Fruit fly (Drosophila melanogaster) whole organism, embryonic: ENCODE data around the gene RpL36.
A peak's percentile ranks its signal among the peaks of the same experiment; 100 is the strongest.

ENCODE experiments used
- Antp ChIP-seq: fragments of 200-800 bp; sonication (Bioruptor generic); optimal IDR thresholded peaks from 3 replicates; lab custom pipeline; 2016; ENCODE audit warnings: missing biosample characterization, missing genetic modification characterization
- CG10147 ChIP-seq: fragments of 200-800 bp; sonication (Bioruptor generic); optimal IDR thresholded peaks from 2 replicates; lab custom pipeline; 2019; ENCODE audit warnings: missing biosample characterization, mild to moderate bottlenecking, missing genetic modification characterization, moderate library complexity
- CG10209 ChIP-seq: fragments of 200-800 bp; sonication (Bioruptor generic); optimal IDR thresholded peaks from 3 replicates; lab custom pipeline; 2017; ENCODE audit warnings: missing biosample characterization, mild to moderate bottlenecking, missing genetic modification characterization, missing genetic modification reagents
- CG12219 ChIP-seq: fragments of 200-800 bp; sonication (Bioruptor generic); optimal IDR thresholded peaks from 3 replicates; lab custom pipeline; 2018; ENCODE audit warnings: missing biosample characterization, mild to moderate bottlenecking, missing genetic modification characterization
- CG13424 ChIP-seq: fragments of 200-800 bp; sonication (Bioruptor generic); optimal IDR thresholded peaks from 2 replicates; lab custom pipeline; 2019; ENCODE audit warnings: missing biosample characterization, mild to moderate bottlenecking, missing genetic modification characterization, moderate library complexity
- CG14667 ChIP-seq: fragments of 200-800 bp; sonication (Bioruptor generic); IDR thresholded peaks from 2 replicates; pipeline ENCODE4 v1.3.6; 2022; ENCODE audit warnings: missing biosample characterization, missing genetic modification characterization
- CG15479 ChIP-seq: fragments of 200-800 bp; sonication (Bioruptor generic); optimal IDR thresholded peaks from 3 replicates; lab custom pipeline; 2019; ENCODE audit warnings: missing biosample characterization, mild to moderate bottlenecking, missing genetic modification characterization, moderate library complexity
- CG16815 ChIP-seq: fragments of 200-800 bp; sonication (Bioruptor generic); optimal IDR thresholded peaks from 3 replicates; lab custom pipeline; 2017; ENCODE audit warnings: missing biosample characterization, mild to moderate bottlenecking, missing genetic modification characterization
- CG17568 ChIP-seq: fragments of 200-800 bp; sonication (Bioruptor generic); optimal IDR thresholded peaks from 2 replicates; lab custom pipeline; 2018; ENCODE audit warnings: missing biosample characterization, mild to moderate bottlenecking, missing genetic modification characterization, moderate library complexity
- CG18476 ChIP-seq: fragments of 200-800 bp; sonication (Bioruptor generic); optimal IDR thresholded peaks from 2 replicates; lab custom pipeline; 2016; ENCODE audit warnings: missing biosample characterization, mild to moderate bottlenecking, missing genetic modification characterization
- CG2202 ChIP-seq: fragments of 200-800 bp; sonication (Bioruptor generic); optimal IDR thresholded peaks from 2 replicates; lab custom pipeline; 2018; ENCODE audit warnings: missing biosample characterization, mild to moderate bottlenecking, missing genetic modification characterization
- CG31441 ChIP-seq: fragments of 200-800 bp; sonication (Bioruptor generic); IDR thresholded peaks from 2 replicates; pipeline ENCODE4 v1.3.6; 2022; ENCODE audit warnings: missing biosample characterization, missing genetic modification characterization
- CG3995 ChIP-seq: fragments of 200-800 bp; sonication (Bioruptor generic); optimal IDR thresholded peaks from 3 replicates; lab custom pipeline; 2016; ENCODE audit warnings: missing biosample characterization, missing genetic modification characterization
- CG4282 ChIP-seq: fragments of 200-800 bp; sonication (Bioruptor generic); optimal IDR thresholded peaks from 2 replicates; lab custom pipeline; 2016; ENCODE audit warnings: missing biosample characterization, missing genetic modification characterization
- CG4617 ChIP-seq: fragments of 200-800 bp; sonication (Bioruptor generic); optimal IDR thresholded peaks from 3 replicates; lab custom pipeline; 2016; ENCODE audit warnings: missing biosample characterization, missing genetic modification characterization, borderline replicate concordance
- CG6689 ChIP-seq: fragments of 200-800 bp; sonication (Bioruptor generic); IDR thresholded peaks from 2 replicates; pipeline ENCODE4 v1.3.6; 2022; ENCODE audit warnings: missing biosample characterization, missing genetic modification characterization
- CG6813 ChIP-seq: fragments of 200-800 bp; sonication (Bioruptor generic); optimal IDR thresholded peaks from 2 replicates; lab custom pipeline; 2017; ENCODE audit warnings: missing biosample characterization, missing genetic modification characterization, mild to moderate bottlenecking, moderate library complexity, missing genetic modification reagents
- CG7745 ChIP-seq: fragments of 200-800 bp; sonication (Bioruptor generic); optimal IDR thresholded peaks from 2 replicates; lab custom pipeline; 2018; ENCODE audit warnings: missing biosample characterization, mild to moderate bottlenecking, missing genetic modification characterization, moderate library complexity
- CG9817 ChIP-seq: fragments of 200-800 bp; sonication (Bioruptor generic); optimal IDR thresholded peaks from 2 replicates; lab custom pipeline; 2018; ENCODE audit warnings: missing biosample characterization, mild to moderate bottlenecking, missing genetic modification characterization, moderate library complexity
- CrebB ChIP-seq: fragments of 200-800 bp; sonication (Bioruptor generic); optimal IDR thresholded peaks from 3 replicates; lab custom pipeline; 2018; ENCODE audit warnings: missing biosample characterization, mild to moderate bottlenecking, missing genetic modification characterization
- Doc3 ChIP-seq: fragments of 200-800 bp; sonication (Bioruptor generic); IDR thresholded peaks from 3 replicates; pipeline ENCODE4 v1.3.6; 2022; ENCODE audit warnings: missing biosample characterization, missing genetic modification characterization; ENCODE audit not compliant: partially characterized antibody
- E2f2 ChIP-seq: fragments of 200-800 bp; sonication (Bioruptor generic); IDR thresholded peaks from 2 replicates; pipeline ENCODE4 v1.3.6; 2022; ENCODE audit warnings: missing biosample characterization, missing genetic modification characterization
- Eip74EF ChIP-seq, 2 experiments: fragments of 200-800 bp in 1 of 2; fragments of >200 bp in 1 of 2; sonication (Bioruptor generic) in 1 of 2; optimal IDR thresholded peaks; 2 replicates each; lab custom pipeline; 2017 to 2019; ENCODE audit warnings: missing biosample characterization in 2 of 2, missing genetic modification characterization in 2 of 2, mild to moderate bottlenecking in 1 of 2, moderate library complexity in 1 of 2
- Hr51 ChIP-seq, 2 experiments: fragments of 200-800 bp; sonication (Bioruptor generic); optimal IDR thresholded peaks; 2 replicates in 1 of 2; 3 replicates in 1 of 2; lab custom pipeline; 2016 to 2018; ENCODE audit warnings: missing biosample characterization in 2 of 2, missing genetic modification characterization in 2 of 2, mild to moderate bottlenecking in 1 of 2, moderate library complexity in 1 of 2
- Med ChIP-seq: fragments of 200-800 bp; sonication (Bioruptor generic); peaks from one replicate; lab custom pipeline; 2016; ENCODE audit warnings: missing biosample characterization, missing genetic modification characterization, mild to moderate bottlenecking, inconsistent platforms, moderate library complexity
- NFAT ChIP-seq: fragments of 200-800 bp; sonication (Bioruptor generic); IDR thresholded peaks from 2 replicates; pipeline ENCODE4 v1.3.6; 2022; ENCODE audit warnings: missing biosample characterization, missing genetic modification characterization
- Ptx1 ChIP-seq: fragments of 200-800 bp; sonication (Bioruptor generic); IDR thresholded peaks from 2 replicates; pipeline ENCODE4 v1.3.6; 2022; ENCODE audit warnings: missing biosample characterization, missing genetic modification characterization
- Sox102F ChIP-seq: fragments of 200-800 bp; sonication (Bioruptor generic); optimal IDR thresholded peaks from 2 replicates; lab custom pipeline; 2018; ENCODE audit warnings: missing biosample characterization, mild to moderate bottlenecking, missing genetic modification characterization, moderate library complexity
- abd-A ChIP-seq: fragments of 200-800 bp; sonication (Bioruptor generic); optimal IDR thresholded peaks from 3 replicates; lab custom pipeline; 2019; ENCODE audit warnings: missing biosample characterization, mild to moderate bottlenecking, missing genetic modification characterization, moderate library complexity
- aop ChIP-seq: fragments of 200-800 bp; sonication (Bioruptor generic); IDR thresholded peaks from 2 replicates; pipeline ENCODE4 v1.3.6; 2022; ENCODE audit warnings: missing biosample characterization, missing genetic modification characterization
- cas ChIP-seq: fragments of 200-800 bp; sonication (Bioruptor generic); IDR thresholded peaks from 2 replicates; pipeline ENCODE4 v1.3.6; 2022; ENCODE audit warnings: missing biosample characterization, missing genetic modification characterization
- chm ChIP-seq: fragments of 200-800 bp; sonication (Bioruptor generic); IDR thresholded peaks from 2 replicates; pipeline ENCODE4 v1.3.6; 2022; ENCODE audit warnings: missing biosample characterization, missing genetic modification characterization
- dmrt99B ChIP-seq: fragments of 200-800 bp; sonication (Bioruptor generic); optimal IDR thresholded peaks from 2 replicates; lab custom pipeline; 2018; ENCODE audit warnings: missing biosample characterization, mild to moderate bottlenecking, missing genetic modification characterization, moderate library complexity
- fru ChIP-seq: fragments of >200 bp; optimal IDR thresholded peaks from 2 replicates; lab custom pipeline; 2017
- hb ChIP-seq: fragments of 200-800 bp; sonication (Bioruptor generic); IDR thresholded peaks from 3 replicates; pipeline ENCODE4 v1.3.6; 2022; ENCODE audit warnings: missing biosample characterization, missing genetic modification characterization; ENCODE audit not compliant: partially characterized antibody
- insv ChIP-seq, 2 experiments: fragments of 200-800 bp; sonication (Bioruptor generic); optimal IDR thresholded peaks; 3 replicates each; lab custom pipeline; 2016 to 2018; ENCODE audit warnings: missing biosample characterization in 2 of 2, missing genetic modification characterization in 2 of 2
- inv ChIP-seq: fragments of 200-800 bp; sonication (Bioruptor generic); IDR thresholded peaks from 2 replicates; pipeline ENCODE4 v1.3.6; 2022; ENCODE audit warnings: missing biosample characterization, missing genetic modification characterization; ENCODE audit not compliant: partially characterized antibody
- kay ChIP-seq: fragments of 200-800 bp; sonication (Bioruptor generic); optimal IDR thresholded peaks from 2 replicates; lab custom pipeline; 2016; ENCODE audit warnings: missing biosample characterization, missing genetic modification characterization
- lola ChIP-seq, 3 experiments: fragments of >200 bp in 2 of 3; fragments of 200-800 bp in 1 of 3; sonication (Bioruptor generic) in 1 of 3; optimal IDR thresholded peaks; 2 replicates each; lab custom pipeline; 2017 to 2019; ENCODE audit warnings: missing biosample characterization in 3 of 3, missing genetic modification characterization in 3 of 3, mild to moderate bottlenecking in 1 of 3, moderate library complexity in 1 of 3
- nerfin-2 ChIP-seq: fragments of 200-800 bp; sonication (Bioruptor generic); IDR thresholded peaks from 2 replicates; pipeline ENCODE4 v1.3.6; 2022; ENCODE audit warnings: missing biosample characterization, missing genetic modification characterization; ENCODE audit not compliant: partially characterized antibody
- sens ChIP-seq: fragments of 200-800 bp; sonication (Bioruptor generic); peaks from one replicate; lab custom pipeline; 2016; ENCODE audit warnings: missing biosample characterization, missing genetic modification characterization
- shn ChIP-seq: fragments of 200-800 bp; sonication (Bioruptor generic); optimal IDR thresholded peaks from 3 replicates; lab custom pipeline; 2016; ENCODE audit warnings: missing biosample characterization, missing genetic modification characterization
- tap ChIP-seq: fragments of 200-800 bp; optimal IDR thresholded peaks from 3 replicates; lab custom pipeline; 2019; ENCODE audit warnings: missing biosample characterization, mild to moderate bottlenecking, missing genetic modification characterization, moderate library complexity
- tgo ChIP-seq: fragments of 200-800 bp; sonication (Bioruptor generic); IDR thresholded peaks from 3 replicates; pipeline ENCODE4 v1.3.6; 2022; ENCODE audit warnings: missing biosample characterization, missing genetic modification characterization
- zf30C ChIP-seq: fragments of 200-800 bp; sonication (Bioruptor generic); optimal IDR thresholded peaks from 3 replicates; lab custom pipeline; 2018; ENCODE audit warnings: missing biosample characterization, mild to moderate bottlenecking, missing genetic modification characterization

RpL36 gene

DNA sequence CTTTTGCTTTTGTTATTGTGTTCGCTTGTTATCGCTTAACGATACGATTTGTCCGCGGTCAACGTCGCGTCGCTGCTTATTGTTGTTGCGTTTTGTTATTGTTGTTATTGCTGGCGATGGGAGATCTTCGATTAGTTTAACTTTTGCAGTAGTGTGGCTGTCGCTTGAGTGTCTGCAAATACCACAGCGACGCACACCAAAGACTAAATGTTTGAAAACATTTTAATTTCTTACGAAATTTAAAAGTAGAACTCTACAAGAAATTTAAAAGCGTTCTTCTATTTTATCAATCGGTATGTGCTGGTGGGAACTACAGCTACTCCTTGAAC is 9.2 kb downstream of the RpL36 start, which contains the start of gene spdi (continued):
- TF ChIP-seq Eip74EF (GFP tag; optimal IDR thresholded peaks at IDR 0.05; lab: Kevin White, UChicago) = no peak
- TF ChIP-seq, all 482 proteins: peak for 54

DNA sequence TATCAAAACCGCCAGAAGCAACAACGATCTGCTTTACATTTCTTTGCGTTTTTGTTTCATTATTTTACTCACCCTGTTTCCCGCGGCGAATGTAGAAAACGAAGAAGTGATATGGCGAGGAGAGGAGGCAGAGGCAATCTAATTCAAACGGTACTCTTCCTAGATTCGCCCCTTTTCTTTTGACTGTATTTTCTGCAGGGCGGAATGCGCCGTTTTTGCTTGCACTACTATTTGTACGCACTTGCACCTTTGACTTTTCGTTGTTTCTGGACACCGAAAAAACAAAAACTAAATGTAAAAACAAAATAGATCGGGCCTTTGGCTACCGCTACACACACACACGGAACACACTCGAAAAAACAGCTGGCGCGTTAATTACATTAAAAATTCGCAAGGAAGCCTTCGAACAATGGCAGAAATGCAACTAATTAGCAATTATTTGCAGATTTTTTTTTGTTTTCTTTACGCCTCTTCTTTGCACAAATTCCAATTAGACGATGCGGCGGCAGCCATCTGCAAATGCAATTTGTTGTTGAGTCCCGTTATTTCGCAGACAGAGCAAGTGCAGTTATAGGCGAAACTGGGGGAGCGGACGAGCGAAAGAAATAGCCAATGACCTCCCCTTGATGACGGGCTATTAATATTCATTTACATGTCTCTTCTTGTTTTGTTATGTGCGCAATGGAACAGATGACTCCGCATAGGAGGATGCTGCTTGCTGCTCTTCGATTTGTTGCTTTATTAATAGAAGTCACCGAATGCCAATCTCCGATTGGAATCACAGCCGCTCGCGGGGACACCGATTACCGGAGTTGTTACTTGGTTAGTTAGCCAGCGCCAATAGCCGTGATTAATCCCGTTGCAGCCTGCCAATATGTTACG is 9.8 kb downstream of the RpL36 start:
- TF ChIP-seq CG6689 (no peak), dmrt99B (tag; lab: Kevin White, UChicago) (no peak), CG13424 (no peak), CG12219 (no peak), zf30C (GFP tag; lab: Kevin White, UChicago) (peak; percentile 47), chm (GFP tag; lab: Robert Waterston, UW) (0 out of 2 replicates have a peak, but pooled peaks have one; percentile 22), Hr51 (GFP tag; optimal IDR thresholded peaks at IDR 0.05; lab: Kevin White, UChicago) (no peak), aop (GFP tag; lab: Robert Waterston, UW) (no peak), CG4617 (GFP tag; lab: Kevin White, UChicago) (no peak), insv (GFP tag; optimal IDR thresholded peaks at IDR 0.05; lab: Kevin White, UChicago) (peak; percentile 34 to 84), CG6813 (GFP tag; lab: Kevin White, UChicago) (no peak), CrebB (tag; lab: Kevin White, UChicago) (no peak), Med (peak; percentile 5), CG15479 (GFP tag; lab: Kevin White, UChicago) (peak; percentile 44), CG10147 (GFP tag; lab: Kevin White, UChicago) (no peak), CG3995 (GFP tag; lab: Kevin White, UChicago) (peak; percentile 74)

DNA sequence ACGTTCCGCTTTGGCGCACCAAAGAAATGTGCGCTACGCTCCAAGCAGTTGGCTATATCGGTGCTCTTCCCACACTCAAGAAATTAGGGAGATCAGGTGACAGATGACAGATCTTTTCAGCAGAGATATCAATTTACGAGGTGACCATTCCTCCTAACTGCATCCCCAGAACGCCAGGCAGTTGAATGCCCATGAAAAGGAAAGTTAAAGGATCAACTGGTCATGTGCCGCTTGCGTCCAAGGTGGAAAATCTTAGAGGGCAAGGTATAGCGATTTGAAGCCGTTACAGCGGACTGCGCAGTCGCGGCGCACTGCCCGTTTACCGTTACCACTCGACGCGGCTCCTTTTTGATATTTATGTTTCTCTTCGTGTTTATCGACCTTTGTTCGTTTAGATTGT is 10.7 kb downstream of the RpL36 start:
- TF ChIP-seq nerfin-2 (GFP tag; lab: Robert Waterston, UW) = no peak
- no peak for TF ChIP-seq fru (lab: Kevin White, UChicago)
- TF ChIP-seq CG16815 (GFP tag; lab: Kevin White, UChicago) = no peak
- peak; percentile 45 for TF ChIP-seq Antp (GFP tag; lab: Kevin White, UChicago)
- no peak for TF ChIP-seq abd-A
- TF ChIP-seq CG7745 (tag; lab: Kevin White, UChicago) = no peak
- no peak for TF ChIP-seq CG31441 (GFP tag; lab: Robert Waterston, UW)
- no peak for TF ChIP-seq hb (GFP tag; lab: Robert Waterston, UW)
- TF ChIP-seq Ptx1 (GFP tag; lab: Robert Waterston, UW) = peak; percentile 46; the same call in 1 of the 2 replicates
- TF ChIP-seq CG4282 (GFP tag; lab: Kevin White, UChicago) = no peak
- no peak for TF ChIP-seq inv (GFP tag; lab: Robert Waterston, UW)
- TF ChIP-seq kay (GFP tag; lab: Kevin White, UChicago) = no peak
- TF ChIP-seq CG9817 (tag; lab: Kevin White, UChicago) = no peak
- peak in 1 of 3 experiments; percentile 18 for TF ChIP-seq lola (GFP tag; optimal IDR thresholded peaks at IDR 0.05; lab: Kevin White, UChicago)
- no peak for TF ChIP-seq Sox102F (GFP tag; lab: Kevin White, UChicago)
- no peak for TF ChIP-seq cas
- TF ChIP-seq CG14667 (GFP tag; lab: Robert Waterston, UW) = no peak
- peak; percentile 28 for TF ChIP-seq shn (GFP tag; lab: Kevin White, UChicago)
- TF ChIP-seq CG2202 (tag; lab: Kevin White, UChicago) = no peak
- TF ChIP-seq Eip74EF (GFP tag; optimal IDR thresholded peaks at IDR 0.05; lab: Kevin White, UChicago) = no peak
- no peak for TF ChIP-seq tap (tag; lab: Kevin White, UChicago)
- 0 out of 2 replicates have a peak, but pooled peaks have one; percentile 13 for TF ChIP-seq E2f2 (GFP tag; lab: Robert Waterston, UW)
- TF ChIP-seq sens (GFP tag; lab: Kevin White, UChicago) = peak; percentile 72
- no peak for TF ChIP-seq Doc3 (GFP tag; lab: Robert Waterston, UW)
- TF ChIP-seq tgo = peak; percentile 28; the same call in 1 of the 3 replicates
- no peak for TF ChIP-seq NFAT (GFP tag; lab: Robert Waterston, UW)
- no peak for TF ChIP-seq CG17568
- no peak for TF ChIP-seq CG18476 (GFP tag; lab: Kevin White, UChicago)
- no peak for TF ChIP-seq CG10209 (GFP tag; lab: Kevin White, UChicago)
